Fruit fly (Drosophila melanogaster): Measurements from ENCODE around the gene Nf-YA.

Gene Nf-YA

DNA sequence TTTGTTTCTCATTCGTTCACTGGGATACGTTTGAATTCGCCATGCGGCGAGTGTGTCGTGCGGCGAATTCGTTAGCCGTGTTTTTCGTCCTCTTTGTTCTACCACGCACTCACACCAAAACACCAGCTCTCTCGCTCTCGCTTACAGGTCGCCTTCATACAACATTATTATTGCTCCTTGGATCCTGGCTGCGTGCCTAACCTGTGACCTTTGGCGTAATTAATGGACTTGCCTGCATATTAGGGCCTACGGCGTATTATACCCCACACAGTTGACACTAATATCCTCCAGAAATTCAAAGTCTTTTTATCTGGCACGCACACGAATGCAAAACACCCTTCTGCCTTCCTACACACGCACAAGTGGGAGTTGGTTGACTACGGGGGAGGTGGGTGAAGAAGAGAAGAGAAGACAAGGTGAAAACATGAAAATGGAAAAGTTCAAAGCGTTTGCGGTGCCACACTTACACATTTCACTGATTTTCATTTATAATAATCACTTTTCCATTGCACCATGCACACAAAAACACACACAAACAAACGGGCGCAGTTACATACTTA is 32.0 kb downstream of the Nf-YA start:
- TF ChIP-seq Snoo (tag; optimal IDR thresholded peaks at IDR 0.05) (no peak), CG8159 (tag; optimal IDR thresholded peaks at IDR 0.05) (no peak), gl (tag; optimal IDR thresholded peaks at IDR 0.05) (no peak), Ets98B (GFP tag; IDR thresholded peaks at IDR 0.05) (no peak), CG34367 (tag; optimal IDR thresholded peaks at IDR 0.05) (no peak), CG14655 (GFP tag; optimal IDR thresholded peaks at IDR 0.05) (no peak), CG10348 (GFP tag; IDR thresholded peaks at IDR 0.05) (no peak), Pif1B (GFP tag; optimal IDR thresholded peaks at IDR 0.05) (no peak), CG15710 (tag; optimal IDR thresholded peaks at IDR 0.05) (no peak), CG9948 (tag; optimal IDR thresholded peaks at IDR 0.05) (no peak), Pif1A (GFP tag; optimal IDR thresholded peaks at IDR 0.05) (no peak)

DNA sequence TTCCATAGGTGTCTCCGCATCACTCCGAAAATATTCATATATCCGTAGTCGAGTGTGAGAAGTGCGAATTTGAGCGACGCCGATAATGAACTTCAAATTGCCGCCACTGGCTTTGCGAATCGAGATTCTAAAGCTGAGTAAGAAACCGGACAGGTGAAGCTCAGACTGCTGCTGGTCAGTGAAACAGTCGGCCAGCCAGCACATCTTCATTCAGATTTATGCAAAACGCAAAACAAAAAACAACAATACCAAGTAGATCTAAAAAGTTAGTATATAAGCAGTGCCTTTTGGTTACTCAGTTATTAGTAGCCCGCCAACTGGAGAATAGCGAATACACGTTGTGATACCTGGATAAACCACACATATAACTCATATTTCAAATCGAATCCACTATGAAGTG is 37.6 kb downstream of the Nf-YA start, which contains the start of gene Cpr67B:
Gene Cpr67B (plus strand): TSS at position 301 of the 400 bp plus-strand sequence.
- no peak for TF ChIP-seq CG8159 (tag; optimal IDR thresholded peaks at IDR 0.05)
- no peak for TF ChIP-seq CG9948 (tag; optimal IDR thresholded peaks at IDR 0.05)
- TF ChIP-seq CG34367 (tag; optimal IDR thresholded peaks at IDR 0.05), result no peak
- TF ChIP-seq CG32121 (GFP tag; IDR thresholded peaks at IDR 0.05), result no peak
- TF ChIP-seq CG14655 (GFP tag; optimal IDR thresholded peaks at IDR 0.05), result no peak
- no peak for TF ChIP-seq rn (GFP tag; IDR thresholded peaks at IDR 0.05)
- TF ChIP-seq CG15710 (tag; optimal IDR thresholded peaks at IDR 0.05), result no peak
- no peak for TF ChIP-seq CG10348 (GFP tag; IDR thresholded peaks at IDR 0.05)
- TF ChIP-seq Pif1A (GFP tag; optimal IDR thresholded peaks at IDR 0.05), result no peak
- no peak for TF ChIP-seq CG12605 (GFP tag; IDR thresholded peaks at IDR 0.05)
- no peak for TF ChIP-seq gl (tag; optimal IDR thresholded peaks at IDR 0.05)
- TF ChIP-seq fd96Ca (GFP tag; IDR thresholded peaks at IDR 0.05), result no peak
- TF ChIP-seq CG17806 (tag; optimal IDR thresholded peaks at IDR 0.05), result no peak
- no peak for TF ChIP-seq D1 (tag; optimal IDR thresholded peaks at IDR 0.05)
- no peak for TF ChIP-seq CG8301 (tag; optimal IDR thresholded peaks at IDR 0.05)
- no peak for TF ChIP-seq Pif1B (GFP tag; optimal IDR thresholded peaks at IDR 0.05)
- no peak for TF ChIP-seq Snoo (tag; optimal IDR thresholded peaks at IDR 0.05)
- TF ChIP-seq CG13204 (GFP tag; optimal IDR thresholded peaks at IDR 0.05), result no peak
- no peak for TF ChIP-seq Ets98B (GFP tag; IDR thresholded peaks at IDR 0.05)

- no peak for TF ChIP-seq D1 (tag; optimal IDR thresholded peaks at IDR 0.05)
- no peak for TF ChIP-seq gl (tag; optimal IDR thresholded peaks at IDR 0.05)
- TF ChIP-seq CG34367 (tag; optimal IDR thresholded peaks at IDR 0.05), result no peak
- no peak for TF ChIP-seq CG13204 (GFP tag; optimal IDR thresholded peaks at IDR 0.05)
- no peak for TF ChIP-seq CG32121 (GFP tag; IDR thresholded peaks at IDR 0.05)
- no peak for TF ChIP-seq Ets98B (GFP tag; IDR thresholded peaks at IDR 0.05)
- no peak for TF ChIP-seq Pif1A (GFP tag; optimal IDR thresholded peaks at IDR 0.05)
- no peak for TF ChIP-seq CG15710 (tag; optimal IDR thresholded peaks at IDR 0.05)
- no peak for TF ChIP-seq rn (GFP tag; IDR thresholded peaks at IDR 0.05)
- TF ChIP-seq CG12605 (GFP tag; IDR thresholded peaks at IDR 0.05), result no peak
Measured at dm6 chr3L:9402157-9402890, 39.7 kb downstream of the Nf-YA start, which contains the start of gene eIF4E1. TSS of gene eIF4E1 (minus strand) at chr3L:9402460.

- TF ChIP-seq CG12605 (GFP tag; IDR thresholded peaks at IDR 0.05), result no peak
- TF ChIP-seq Pif1B (GFP tag; optimal IDR thresholded peaks at IDR 0.05), result peak; percentile 21
- TF ChIP-seq CG8159 (tag; optimal IDR thresholded peaks at IDR 0.05), result no peak
- peak; percentile 22; the same call in 1 of the 2 replicates for TF ChIP-seq Ets98B (GFP tag; IDR thresholded peaks at IDR 0.05)
- peak; percentile 23 for TF ChIP-seq EcR (GFP tag; optimal IDR thresholded peaks at IDR 0.05)
- no peak for TF ChIP-seq CG14655 (GFP tag; optimal IDR thresholded peaks at IDR 0.05)
- no peak for TF ChIP-seq CG9948 (tag; optimal IDR thresholded peaks at IDR 0.05)
Measured at dm6 chr3L:9401354-9402156, 40.5 kb downstream of the Nf-YA start.

DNA sequence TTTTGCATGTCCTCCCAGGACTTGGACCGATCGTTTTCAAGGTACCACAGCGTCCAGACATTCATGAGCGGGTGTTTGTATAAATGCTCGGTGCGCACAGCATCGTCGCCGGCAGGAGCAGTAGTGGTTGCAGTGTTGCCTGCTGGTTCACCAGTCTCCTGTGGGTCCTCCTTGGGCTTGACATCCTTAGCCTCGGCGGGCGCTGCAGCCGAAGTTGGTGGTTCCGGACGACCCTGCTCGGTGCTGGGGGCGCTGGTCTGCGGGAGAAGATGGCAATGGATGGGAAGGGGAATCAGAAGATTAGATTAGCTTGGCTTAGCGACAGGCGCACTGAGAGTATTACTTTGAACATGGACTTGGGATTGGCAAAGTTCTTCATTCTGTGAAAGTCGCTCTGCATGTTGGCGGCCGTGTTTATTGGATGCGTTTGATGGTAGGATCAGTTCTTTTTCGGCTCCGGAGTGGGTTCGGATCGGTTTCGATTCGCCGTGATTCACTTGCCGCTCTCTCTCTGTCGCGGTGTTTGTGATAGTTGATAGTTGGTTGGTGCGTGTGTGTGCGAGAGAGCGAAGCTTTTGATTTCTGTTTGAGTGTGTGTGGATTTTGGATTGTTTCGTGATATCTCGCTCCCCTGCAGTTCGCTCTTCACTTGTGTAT is 41.2 kb downstream of the Nf-YA start:
- TF ChIP-seq CG9948 (tag; optimal IDR thresholded peaks at IDR 0.05) (no peak), CG8301 (tag; optimal IDR thresholded peaks at IDR 0.05) (no peak), CG15710 (tag; optimal IDR thresholded peaks at IDR 0.05) (no peak), CG4496 (GFP tag; IDR thresholded peaks at IDR 0.05) (peak; percentile 8; the same call in 1 of the 3 replicates)

DNA sequence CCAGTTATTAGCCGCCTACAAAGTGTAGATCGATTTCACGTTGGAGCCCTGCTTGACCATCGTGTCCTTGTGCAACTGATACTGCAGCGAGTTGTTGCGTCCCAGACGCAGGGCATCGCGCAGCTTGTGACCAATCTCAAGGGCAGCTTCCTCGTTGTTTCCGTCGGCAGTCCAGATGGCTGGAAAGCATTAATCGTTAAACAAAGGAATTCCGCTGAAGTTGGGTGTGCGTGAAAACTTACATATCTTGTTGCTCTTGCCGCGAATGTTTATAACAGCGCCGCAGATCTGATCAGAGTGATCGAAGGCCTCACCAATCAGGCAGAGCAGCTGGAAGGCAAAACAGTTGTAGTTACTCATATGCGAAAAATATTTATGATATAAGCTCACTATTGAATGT is 42.2 kb downstream of the Nf-YA start:
- peak; percentile 63 for TF ChIP-seq EcR (GFP tag; optimal IDR thresholded peaks at IDR 0.05)
- no peak for TF ChIP-seq CG10348 (GFP tag; IDR thresholded peaks at IDR 0.05)
- no peak for TF ChIP-seq CG9948 (tag; optimal IDR thresholded peaks at IDR 0.05)

Measured in whole organism, pupa.